Worm (Caenorhabditis elegans) whole organism, L4/young adult: ENCODE measurements around the gene lact-3.
A peak's percentile ranks its signal among the peaks of the same experiment; 100 is the strongest.

Experiments
- W03F9.2 ChIP-seq: fragments of 150-350 bp; optimal IDR thresholded peaks from 2 replicates; lab custom pipeline; 2014; ENCODE audit warnings: missing biosample characterization, missing genetic modification characterization
- dao-5 ChIP-seq: sonication (generic microtip); optimal IDR thresholded peaks from 2 replicates; lab custom pipeline; 2016; ENCODE audit warnings: missing genotype, missing genetic modification characterization, moderate library complexity, missing compliant biosample characterization
- him-1 ChIP-seq: sonication (generic microtip); optimal IDR thresholded peaks from 2 replicates; lab custom pipeline; 2016; ENCODE audit warnings: missing genotype, missing genetic modification reagents, missing genetic modification characterization, missing compliant biosample characterization

The lact-3 gene

ce11 chrII:10665031-10665430 is 7.5 kb upstream of the lact-3 start, which contains the start of gene D2089.3:
Gene D2089.3 (minus strand): TSS chrII:10665131.
- TF ChIP-seq him-1, result no peak
- no peak for TF ChIP-seq W03F9.2 (tag; lab: Kevin White, UChicago)
- no peak for TF ChIP-seq dao-5 (tag; lab: Kevin White, UChicago)

DNA sequence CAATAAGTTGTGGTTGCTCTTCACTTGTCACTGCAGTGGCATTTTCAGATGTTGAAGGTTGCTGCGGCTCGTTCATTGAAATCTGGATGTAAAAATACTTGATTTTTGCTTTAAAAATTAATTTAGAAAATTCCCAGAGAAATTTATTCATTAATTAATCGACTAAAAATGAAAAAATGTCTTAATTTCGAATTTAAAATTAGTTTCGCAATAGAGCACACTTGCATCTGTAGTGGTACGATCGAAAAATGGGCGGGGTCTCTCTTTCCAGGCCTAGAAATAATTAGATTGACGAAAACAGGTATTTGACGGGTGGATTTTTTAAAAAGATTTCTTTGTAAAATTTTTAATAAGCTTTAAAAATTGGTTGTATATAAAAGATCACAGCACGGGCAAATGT is 5.2 kb upstream of the lact-3 start, which contains the start of gene D2089.8:
D2089.8 (minus strand) TSS at position 84 of the 400 bp plus-strand sequence.
- TF ChIP-seq W03F9.2 (tag; lab: Kevin White, UChicago), result peak; percentile 24
- TF ChIP-seq him-1, result no peak

ce11 chrII:10662279-10662678 is 4.8 kb upstream of the lact-3 start:
- TF ChIP-seq him-1, result no peak
- no peak for TF ChIP-seq W03F9.2 (tag; lab: Kevin White, UChicago)
- TF ChIP-seq dao-5 (tag; lab: Kevin White, UChicago), result no peak

DNA sequence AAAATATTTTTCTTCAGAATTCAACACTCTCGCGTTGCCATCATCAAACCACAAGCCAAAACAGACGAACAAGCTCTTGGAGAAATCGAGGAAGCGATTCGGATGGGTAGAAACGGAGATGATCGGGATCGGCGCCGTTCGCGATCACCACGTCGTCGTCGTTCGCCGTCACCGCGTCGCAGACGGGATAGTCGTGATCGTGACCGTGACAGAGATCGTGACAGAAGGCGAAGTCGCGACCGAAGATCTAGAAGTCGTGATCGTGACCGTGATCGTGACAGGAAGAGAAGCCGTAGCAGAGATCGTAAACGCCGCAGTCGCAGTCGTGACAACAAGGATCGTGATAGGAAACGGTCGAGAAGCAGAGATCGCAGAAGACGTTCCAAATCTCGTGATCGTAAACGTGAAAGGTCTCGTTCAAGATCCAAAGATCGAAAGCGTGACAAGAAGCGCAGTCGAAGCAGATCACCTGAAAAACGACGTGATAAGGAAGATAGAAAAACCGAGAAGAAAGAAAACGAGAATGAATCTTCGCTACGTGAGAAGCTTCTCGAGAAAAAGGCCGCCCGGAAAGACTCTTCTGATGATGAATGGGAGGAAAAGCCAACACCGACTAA is 4.1 kb upstream of the lact-3 start:
- TF ChIP-seq him-1, result no peak
- no peak for TF ChIP-seq dao-5 (tag; lab: Kevin White, UChicago)
- no peak for TF ChIP-seq W03F9.2 (tag; lab: Kevin White, UChicago)

DNA sequence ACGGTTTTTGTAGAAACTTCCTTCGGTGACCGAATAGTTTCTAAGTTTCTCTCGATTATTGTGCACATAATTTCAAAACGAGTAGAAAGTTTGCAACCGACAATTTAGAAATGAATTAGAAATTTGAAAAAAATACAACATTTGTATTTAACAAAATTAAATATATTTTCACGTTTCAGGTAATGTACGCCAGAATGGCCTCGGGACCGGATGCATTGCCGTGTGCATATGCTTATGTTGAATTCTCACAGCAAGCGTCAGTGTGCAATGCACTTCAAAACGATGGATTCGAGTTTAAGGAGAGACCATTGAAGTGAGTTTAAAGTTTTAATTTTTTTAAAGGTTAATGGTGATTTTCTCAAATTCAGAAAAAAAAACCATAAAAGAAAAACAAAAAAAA is 3.4 kb upstream of the lact-3 start, which contains the start of gene marc-2:
marc-2 (minus strand) TSS at position 101 of the 400 bp plus-strand sequence.
- TF ChIP-seq W03F9.2 (tag; lab: Kevin White, UChicago) (no peak), him-1 (no peak), dao-5 (tag; lab: Kevin White, UChicago) (no peak)

- TF ChIP-seq him-1, result no peak
- TF ChIP-seq dao-5 (tag; lab: Kevin White, UChicago), result no peak
- no peak for TF ChIP-seq W03F9.2 (tag; lab: Kevin White, UChicago)
Measured at ce11 chrII:10659585-10659984, 2.1 kb upstream of the lact-3 start.

DNA sequence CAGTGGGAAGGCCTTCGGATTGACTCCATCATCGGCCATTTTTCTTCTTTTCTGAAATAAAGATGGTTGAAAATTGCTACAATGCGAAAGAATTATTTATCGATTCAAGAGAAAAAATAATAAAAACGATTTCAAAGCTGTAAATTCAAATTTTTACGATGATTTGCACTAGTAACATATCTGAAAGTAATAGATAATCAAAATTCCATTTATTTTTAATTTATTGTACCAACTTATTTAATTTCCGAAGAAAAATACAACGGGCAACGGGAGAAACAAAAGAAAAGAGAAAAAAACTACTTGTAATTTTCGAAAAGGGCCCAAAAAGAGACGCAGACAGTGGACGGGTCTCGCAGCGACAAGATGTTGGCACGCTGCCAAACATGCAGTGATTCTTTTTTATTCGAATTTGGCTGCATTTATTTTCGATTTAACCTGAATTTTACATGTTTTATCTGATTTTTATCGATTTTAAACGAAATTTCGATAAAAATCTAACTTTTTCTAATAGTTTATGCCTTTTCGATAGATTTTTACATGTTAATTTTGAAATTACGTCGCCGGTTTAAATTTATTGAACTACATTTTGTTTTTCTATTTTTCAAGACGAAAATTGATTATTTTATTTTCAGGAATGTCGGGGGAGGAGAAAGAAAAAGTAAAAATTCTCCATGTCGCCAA is 1.2 kb upstream of the lact-3 start, which contains the start of the genes snu-13 and rsp-7:
snu-13 (minus strand) TSS at position 51 of the 681 bp plus-strand sequence.
rsp-7 (plus strand) TSS at position 631 of the 681 bp plus-strand sequence.
- TF ChIP-seq W03F9.2 (tag; lab: Kevin White, UChicago), result peak; percentile 90
- TF ChIP-seq him-1, result no peak

DNA sequence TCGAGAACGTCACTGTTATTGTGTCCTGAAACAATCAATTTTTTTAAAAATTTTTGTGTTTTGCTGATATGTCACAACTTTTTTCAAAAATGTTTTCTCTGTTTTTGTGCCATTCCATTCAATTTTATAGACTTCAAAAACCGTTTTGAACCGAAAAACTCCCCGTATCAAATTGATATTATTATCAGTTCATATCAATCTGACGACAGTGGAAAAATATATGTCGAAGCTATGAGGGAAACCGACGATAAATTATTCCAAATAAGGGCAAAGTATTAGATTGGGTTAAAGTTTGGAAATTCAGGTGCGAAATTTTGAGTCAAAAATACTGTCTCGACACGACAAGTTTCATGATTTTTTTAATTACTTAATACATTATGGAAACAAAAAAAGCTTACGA is 1.1 kb downstream of the lact-3 start:
- TF ChIP-seq W03F9.2 (tag; lab: Kevin White, UChicago), result no peak
- TF ChIP-seq him-1, result no peak
- no peak for TF ChIP-seq dao-5 (tag; lab: Kevin White, UChicago)

DNA sequence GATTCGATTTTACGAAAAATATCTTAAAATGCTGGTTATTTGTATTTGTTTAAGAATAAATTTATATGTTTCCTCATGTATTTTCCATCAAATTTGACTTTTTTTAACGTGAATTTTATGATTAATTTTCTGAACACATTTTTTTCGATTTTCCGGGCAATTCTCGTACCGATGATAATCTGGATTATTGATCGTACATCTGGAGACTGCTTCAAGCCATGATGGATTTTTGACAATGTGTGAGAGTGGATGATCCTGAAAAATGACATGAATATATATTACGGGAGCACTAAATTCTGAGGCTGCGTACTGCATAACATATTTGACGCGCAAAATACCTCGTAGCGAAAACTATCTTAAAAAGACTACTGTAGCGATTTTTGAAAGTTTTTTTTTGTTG is 3.0 kb downstream of the lact-3 start:
- TF ChIP-seq him-1, result no peak
- TF ChIP-seq W03F9.2 (tag; lab: Kevin White, UChicago), result no peak
- no peak for TF ChIP-seq dao-5 (tag; lab: Kevin White, UChicago)

DNA sequence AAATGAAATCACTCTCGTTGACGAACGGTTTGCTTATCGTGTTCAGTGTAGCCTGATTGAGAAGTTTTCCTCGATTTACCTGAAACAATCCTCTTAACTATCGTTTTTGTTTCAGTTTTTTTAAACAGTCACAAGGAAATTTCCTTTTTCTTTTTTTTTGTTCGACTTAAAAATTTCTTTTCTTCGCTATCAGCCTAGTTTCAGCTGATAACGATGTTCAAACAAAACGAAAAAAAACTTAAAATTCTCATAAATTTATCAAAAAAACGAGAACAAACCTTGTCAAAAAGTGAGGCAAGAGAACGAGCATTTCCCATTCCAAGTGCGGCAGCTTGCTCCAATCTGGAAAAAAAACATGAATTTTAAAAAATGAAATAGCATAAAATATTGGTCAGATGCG is 3.9 kb downstream of the lact-3 start:
- no peak for TF ChIP-seq dao-5 (tag; lab: Kevin White, UChicago)
- no peak for TF ChIP-seq him-1
- no peak for TF ChIP-seq W03F9.2 (tag; lab: Kevin White, UChicago)

ce11 chrII:10652112-10652511 is 5.4 kb downstream of the lact-3 start, which contains the start of gene nphp-1:
Gene nphp-1 (minus strand): TSS chrII:10652256.
- TF ChIP-seq him-1 (no peak), dao-5 (tag; lab: Kevin White, UChicago) (no peak), W03F9.2 (tag; lab: Kevin White, UChicago) (no peak)

DNA sequence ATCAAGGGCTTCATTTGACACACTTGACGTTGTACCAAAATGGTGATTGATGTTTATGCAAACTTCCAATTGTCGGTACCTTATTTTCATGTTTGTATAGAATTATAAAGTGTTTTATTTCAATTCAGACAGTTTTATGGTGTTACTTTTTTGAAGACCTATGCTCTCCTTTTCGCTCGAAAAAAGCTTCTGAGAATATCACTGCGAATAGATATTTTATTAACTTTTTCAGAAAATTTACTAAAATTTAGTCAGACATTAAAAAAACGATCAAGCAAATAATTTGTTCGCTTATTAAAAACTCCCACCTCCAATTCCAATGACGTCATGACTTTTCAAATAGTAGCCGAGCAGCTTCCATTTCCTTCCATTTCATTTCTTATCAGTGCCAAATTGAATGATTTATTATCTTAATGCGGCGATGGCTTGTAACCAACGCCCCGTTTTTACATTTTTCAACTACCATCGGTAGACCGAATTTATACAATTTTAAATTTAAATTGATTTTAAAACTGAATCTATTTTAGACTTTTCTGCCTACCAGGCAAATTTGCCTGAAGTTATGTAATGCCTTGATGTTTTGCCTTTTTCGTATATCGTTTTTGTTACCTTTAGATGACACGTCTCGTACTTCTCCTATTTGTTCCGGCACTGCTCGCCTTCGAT is 10.4 kb downstream of the lact-3 start, which contains the start of gene M28.10:
M28.10 (plus strand) TSS at position 616 of the 666 bp plus-strand sequence.
- TF ChIP-seq dao-5 (tag; lab: Kevin White, UChicago), result no peak
- no peak for TF ChIP-seq him-1
- TF ChIP-seq W03F9.2 (tag; lab: Kevin White, UChicago), result no peak

- TF ChIP-seq dao-5 (tag; lab: Kevin White, UChicago) (no peak), him-1 (no peak), W03F9.2 (tag; lab: Kevin White, UChicago) (no peak)
Measured at ce11 chrII:10643403-10643802, 14.1 kb downstream of the lact-3 start, which contains the start of gene M28.4. Gene M28.4 (plus strand): TSS chrII:10643703.

- TF ChIP-seq him-1 (no peak), dao-5 (tag; lab: Kevin White, UChicago) (no peak), W03F9.2 (tag; lab: Kevin White, UChicago) (no peak)
Measured at ce11 chrII:10639110-10639509, 18.4 kb downstream of the lact-3 start, which contains the start of gene M28.9. Gene M28.9 (plus strand): TSS chrII:10639410.
